In the genomic region with DNA sequence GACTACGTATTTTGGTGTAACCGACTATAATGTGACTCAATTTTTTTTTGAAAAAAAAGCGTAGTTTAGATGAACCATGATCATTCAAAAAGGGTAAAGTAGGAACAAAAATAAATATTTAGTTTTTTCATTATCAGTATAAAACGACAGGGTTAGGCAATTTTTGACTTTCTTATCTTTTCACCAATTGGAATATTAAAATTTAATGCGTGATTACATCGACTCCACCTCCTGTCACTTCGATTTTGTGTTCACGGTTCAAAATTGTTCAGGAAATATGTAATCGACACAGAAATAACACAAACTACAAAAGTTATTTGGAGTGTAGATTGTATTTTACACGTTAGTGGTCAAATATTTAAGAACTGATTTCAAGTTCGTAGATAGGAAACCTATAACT, we compare ENCODE assay signal across 5 worm cellular contexts.
TF ChIP-seq lines count a peak whose summit lies in the region.

No protein-coding gene starts in this region.

TF ChIP-seq in whole organism, L1 larva, 84 proteins besides CTCF, POLR2A, EP300 and RAD21:
- TF ChIP-seq ztf-11 (tag; optimal IDR thresholded peaks at IDR 0.05; lab: Kevin White, UChicago) (no peak), hlh-17 (GFP tag; optimal IDR thresholded peaks at IDR 0.05; lab: Kevin White, UChicago; ENCODE audit: borderline replicate concordance) (no peak), elt-2 (tag; optimal IDR thresholded peaks at IDR 0.05; lab: Kevin White, UChicago) (peak; percentile 55)

TF ChIP-seq in whole organism, L2 larva, 48 proteins besides CTCF, POLR2A, EP300 and RAD21:
- TF ChIP-seq ztf-1 (GFP tag; conservative IDR thresholded peaks at IDR 0.05; lab: Robert Waterston, UW) (no peak), fos-1 (tag; optimal IDR thresholded peaks at IDR 0.05; lab: Kevin White, UChicago) (peak; percentile 81), mab-5 (tag; optimal IDR thresholded peaks at IDR 0.05; lab: Kevin White, UChicago) (no peak), nhr-77 (tag; optimal IDR thresholded peaks at IDR 0.05; lab: Kevin White, UChicago) (no peak), sma-9 (GFP tag; optimal IDR thresholded peaks at IDR 0.05; lab: Kevin White, UChicago) (peak; percentile 46), sma-9 (tag; optimal IDR thresholded peaks at IDR 0.05; lab: Kevin White, UChicago) (no peak), crh-2 (tag; optimal IDR thresholded peaks at IDR 0.05; lab: Kevin White, UChicago) (peak; percentile 21)

TF ChIP-seq in whole organism, L3 larva, 47 proteins besides CTCF, POLR2A, EP300 and RAD21:
- TF ChIP-seq jun-1 (tag; optimal IDR thresholded peaks at IDR 0.05; lab: Kevin White, UChicago) (no peak), pqm-1 (tag; optimal IDR thresholded peaks at IDR 0.05; lab: Kevin White, UChicago) (peak; percentile 94), daf-12 (tag; optimal IDR thresholded peaks at IDR 0.05; lab: Kevin White, UChicago) (no peak), ztf-11 (tag; optimal IDR thresholded peaks at IDR 0.05; lab: Kevin White, UChicago) (no peak), elt-2 (tag; optimal IDR thresholded peaks at IDR 0.05; lab: Kevin White, UChicago) (peak; percentile 93), lsy-12 (tag; optimal IDR thresholded peaks at IDR 0.05; lab: Kevin White, UChicago) (no peak)
TF ChIP-seq in whole organism, L3 larva: peak in this region for 2.

TF ChIP-seq in whole organism, L4 larva, 104 proteins besides CTCF, POLR2A, EP300 and RAD21:
- TF ChIP-seq skn-1 (tag; optimal IDR thresholded peaks at IDR 0.05; lab: Kevin White, UChicago) (no peak), ztf-7 (tag; optimal IDR thresholded peaks at IDR 0.05; lab: Kevin White, UChicago) (no peak), pqm-1 (tag; optimal IDR thresholded peaks at IDR 0.05; lab: Kevin White, UChicago) (peak; percentile 92), dve-1 (tag; optimal IDR thresholded peaks at IDR 0.05; lab: Kevin White, UChicago; ENCODE audit: insufficient read depth) (peak; percentile 80), nhr-102 (tag; optimal IDR thresholded peaks at IDR 0.05; lab: Kevin White, UChicago) (peak; percentile 46), daf-16 (GFP tag; optimal IDR thresholded peaks at IDR 0.05; lab: Kevin White, UChicago) (no peak), daf-16 (tag; optimal IDR thresholded peaks at IDR 0.05; lab: Kevin White, UChicago) (peak; percentile 65), nhr-76 (tag; optimal IDR thresholded peaks at IDR 0.05; lab: Kevin White, UChicago) (no peak), fos-1 (tag; optimal IDR thresholded peaks at IDR 0.05; lab: Kevin White, UChicago) (no peak), spr-3 (GFP tag; optimal IDR thresholded peaks at IDR 0.05; lab: Kevin White, UChicago) (no peak), rbr-2 (tag; optimal IDR thresholded peaks at IDR 0.05; lab: Kevin White, UChicago) (no peak), hlh-11 (tag; optimal IDR thresholded peaks at IDR 0.05; lab: Kevin White, UChicago) (peak; percentile 60), daf-8 (GFP tag; IDR thresholded peaks at IDR 0.05; lab: Robert Waterston, UW) (no peak), lin-29 (GFP tag; IDR thresholded peaks at IDR 0.05; lab: Robert Waterston, UW) (no peak), cey-2 (tag; optimal IDR thresholded peaks at IDR 0.05; lab: Kevin White, UChicago; ENCODE audit: borderline replicate concordance, insufficient read depth) (no peak), ZK337.2 (GFP tag; IDR thresholded peaks at IDR 0.05; lab: Robert Waterston, UW) (no peak), fkh-10 (GFP tag; optimal IDR thresholded peaks at IDR 0.05; lab: Kevin White, UChicago) (no peak), nhr-48 (tag; optimal IDR thresholded peaks at IDR 0.05; lab: Kevin White, UChicago) (peak; percentile 12), php-3 (GFP tag; IDR thresholded peaks at IDR 0.05; lab: Robert Waterston, UW) (peak; percentile 90), aha-1 (tag; lab: Kevin White, UChicago) (no peak), dmd-9 (GFP tag; IDR thresholded peaks at IDR 0.05; lab: Robert Waterston, UW) (no peak), attf-4 (tag; optimal IDR thresholded peaks at IDR 0.05; lab: Kevin White, UChicago) (no peak), ztf-11 (tag; optimal IDR thresholded peaks at IDR 0.05; lab: Kevin White, UChicago) (no peak), nhr-28 (tag; optimal IDR thresholded peaks at IDR 0.05; lab: Kevin White, UChicago) (peak; percentile 97), dmd-6 (GFP tag; IDR thresholded peaks at IDR 0.05; lab: Robert Waterston, UW) (peak; percentile 91), ceh-32 (tag; optimal IDR thresholded peaks at IDR 0.05; lab: Kevin White, UChicago; ENCODE audit: poor library complexity) (no peak), hif-1 (tag; optimal IDR thresholded peaks at IDR 0.05; lab: Kevin White, UChicago) (no peak), nhr-77 (tag; optimal IDR thresholded peaks at IDR 0.05; lab: Kevin White, UChicago) (peak; percentile 76), duxl-1 (tag; optimal IDR thresholded peaks at IDR 0.05; lab: Kevin White, UChicago; ENCODE audit: poor library complexity) (no peak), aly-2 (tag; optimal IDR thresholded peaks at IDR 0.05; lab: Kevin White, UChicago) (no peak), ama-1 (optimal IDR thresholded peaks at IDR 0.05; lab: Kevin White, UChicago) (no peak), pha-4 (GFP tag; IDR thresholded peaks at IDR 0.05; lab: Robert Waterston, UW) (no peak), pha-4 (tag; optimal IDR thresholded peaks at IDR 0.05; lab: Kevin White, UChicago) (no peak), F49E8.2 (tag; optimal IDR thresholded peaks at IDR 0.05; lab: Kevin White, UChicago; ENCODE audit: borderline replicate concordance) (no peak), mxl-2 (GFP tag; conservative IDR thresholded peaks at IDR 0.05; lab: Robert Waterston, UW) (no peak)

TF ChIP-seq in whole organism, young adult, 124 proteins besides CTCF, POLR2A, EP300 and RAD21:
- TF ChIP-seq Y67H2A.10 (GFP tag; conservative IDR thresholded peaks at IDR 0.05; lab: Robert Waterston, UW) (no peak), let-607 (tag; optimal IDR thresholded peaks at IDR 0.05; lab: Kevin White, UChicago) (peak in 1 of 2 experiments; percentile 3), nhr-80 (tag; optimal IDR thresholded peaks at IDR 0.05; lab: Kevin White, UChicago) (peak; percentile 76), attf-6 (GFP tag; IDR thresholded peaks at IDR 0.05; lab: Robert Waterston, UW) (no peak)
